Fruit fly (Drosophila melanogaster): ENCODE measurements around the gene MtnD.

dm6 chr3R:20509377-20509776 lies 25.4 kb upstream of the MtnD start:
- no peak for TF ChIP-seq Dll (optimal IDR thresholded peaks at IDR 0.05)
- TF ChIP-seq CG8478 (optimal IDR thresholded peaks at IDR 0.05): no peak
- no peak for TF ChIP-seq pan (optimal IDR thresholded peaks at IDR 0.05)
- TF ChIP-seq psq (optimal IDR thresholded peaks at IDR 0.05): no peak
- no peak for TF ChIP-seq usp (GFP tag; optimal IDR thresholded peaks at IDR 0.05)

All from whole organism.